Worm (Caenorhabditis elegans) whole organism, late embryonic: ENCODE measurements around the gene ZK829.9.
A peak's percentile ranks its signal among the peaks of the same experiment; 100 is the strongest.

Experiments used
- C38D4.7 ChIP-seq: fragments of 200-800 bp; sonication (Bioruptor generic); optimal IDR thresholded peaks from 2 replicates; lab custom pipeline; 2018; ENCODE audit warnings: mild to moderate bottlenecking, missing genetic modification characterization, moderate library complexity, missing compliant biosample characterization
- K02D7.2 ChIP-seq: sonication (generic microtip); optimal IDR thresholded peaks from 2 replicates; lab custom pipeline; 2017; ENCODE audit warnings: mild to moderate bottlenecking, missing genetic modification characterization, missing compliant biosample characterization
- T23F11.4 ChIP-seq: fragments of 200-800 bp; sonication (Bioruptor generic); optimal IDR thresholded peaks from 2 replicates; lab custom pipeline; 2018; ENCODE audit warnings: mild to moderate bottlenecking, missing genetic modification characterization, missing compliant biosample characterization
- Y22D7AL.16 ChIP-seq: sonication (generic microtip); optimal IDR thresholded peaks from 2 replicates; lab custom pipeline; 2016; ENCODE audit warnings: missing genetic modification characterization, missing compliant biosample characterization
- ceh-14 ChIP-seq: sonication (generic microtip); optimal IDR thresholded peaks from 2 replicates; lab custom pipeline; 2016; ENCODE audit warnings: missing genotype, missing genetic modification characterization, missing compliant biosample characterization
- ceh-22 ChIP-seq: sonication (generic microtip); optimal IDR thresholded peaks from 2 replicates; lab custom pipeline; 2017; ENCODE audit warnings: missing biosample characterization, missing genetic modification characterization
- ceh-24 ChIP-seq: sonication (generic microtip); optimal IDR thresholded peaks from 2 replicates; lab custom pipeline; 2016; ENCODE audit warnings: mild to moderate bottlenecking, missing genetic modification characterization, missing compliant biosample characterization
- ceh-34 ChIP-seq: sonication (generic microtip); optimal IDR thresholded peaks from 2 replicates; lab custom pipeline; 2016; ENCODE audit warnings: mild to moderate bottlenecking, missing genetic modification characterization, missing compliant biosample characterization
- ceh-6 ChIP-seq: fragments of 200-800 bp; sonication (Bioruptor generic); optimal IDR thresholded peaks from 2 replicates; lab custom pipeline; 2018; ENCODE audit warnings: mild to moderate bottlenecking, missing genetic modification characterization, missing compliant biosample characterization
- ceh-9 ChIP-seq: sonication (generic microtip); optimal IDR thresholded peaks from 2 replicates; lab custom pipeline; 2016; ENCODE audit warnings: mild to moderate bottlenecking, missing genetic modification characterization, inconsistent platforms, missing compliant biosample characterization
- che-1 ChIP-seq: sonication (generic microtip); optimal IDR thresholded peaks from 2 replicates; lab custom pipeline; 2016; ENCODE audit warnings: mild to moderate bottlenecking, missing genetic modification characterization, missing compliant biosample characterization
- dve-1 ChIP-seq: sonication (generic microtip); optimal IDR thresholded peaks from 2 replicates; lab custom pipeline; 2017; ENCODE audit warnings: antibody characterized with exemption, mild to moderate bottlenecking, missing genetic modification characterization, missing compliant biosample characterization
- elt-2 ChIP-seq: sonication (generic microtip); optimal IDR thresholded peaks from 2 replicates; lab custom pipeline; 2016; ENCODE audit warnings: missing genetic modification reagents, missing genetic modification characterization, missing compliant biosample characterization
- elt-4 ChIP-seq: sonication (generic microtip); optimal IDR thresholded peaks from 2 replicates; lab custom pipeline; 2016; ENCODE audit warnings: missing genetic modification characterization, missing compliant biosample characterization
- eyg-1 ChIP-seq: sonication (generic microtip); optimal IDR thresholded peaks from 2 replicates; lab custom pipeline; 2016; ENCODE audit warnings: missing genotype, missing genetic modification characterization, missing compliant biosample characterization
- fkh-10 ChIP-seq: fragments of 150-350 bp; optimal IDR thresholded peaks from 2 replicates; lab custom pipeline; 2014; ENCODE audit warnings: missing biosample characterization, missing genetic modification reagents, missing genetic modification characterization
- fkh-6 ChIP-seq: sonication (generic microtip); optimal IDR thresholded peaks from 2 replicates; lab custom pipeline; 2016; ENCODE audit warnings: missing genetic modification characterization, missing compliant biosample characterization
- gmeb-2 ChIP-seq: sonication (generic microtip); optimal IDR thresholded peaks from 2 replicates; lab custom pipeline; 2016; ENCODE audit warnings: missing genetic modification characterization, inconsistent platforms, missing compliant biosample characterization
- hlh-30 ChIP-seq: sonication (generic microtip); optimal IDR thresholded peaks from 2 replicates; lab custom pipeline; 2017; ENCODE audit warnings: antibody characterized with exemption, missing genetic modification characterization, missing compliant biosample characterization; ENCODE audit not compliant: insufficient read depth
- hlh-6 ChIP-seq: sonication (generic microtip); optimal IDR thresholded peaks from 2 replicates; lab custom pipeline; 2016; ENCODE audit warnings: missing genotype, missing genetic modification characterization, missing compliant biosample characterization
- hlh-8 ChIP-seq: sonication (generic microtip); optimal IDR thresholded peaks from 2 replicates; lab custom pipeline; 2016; ENCODE audit warnings: missing genotype, missing genetic modification characterization, missing compliant biosample characterization
- lin-11 ChIP-seq: fragments of 200-800 bp; sonication (Bioruptor generic); optimal IDR thresholded peaks from 2 replicates; lab custom pipeline; 2018; ENCODE audit warnings: mild to moderate bottlenecking, missing genetic modification characterization, missing compliant biosample characterization
- madf-2 ChIP-seq: sonication (generic microtip); optimal IDR thresholded peaks from 2 replicates; lab custom pipeline; 2017; ENCODE audit warnings: missing genetic modification characterization, missing compliant biosample characterization
- mec-3 ChIP-seq: sonication (generic microtip); optimal IDR thresholded peaks from 2 replicates; lab custom pipeline; 2016; ENCODE audit warnings: borderline replicate concordance, missing genetic modification characterization, missing compliant biosample characterization
- nfya-1 ChIP-seq: sonication (generic microtip); optimal IDR thresholded peaks from 2 replicates; lab custom pipeline; 2017; ENCODE audit warnings: missing genetic modification characterization, mild to moderate bottlenecking, missing compliant biosample characterization, antibody characterized with exemption, moderate library complexity
- nhr-11 ChIP-seq: fragments of 150-350 bp; optimal IDR thresholded peaks from 2 replicates; lab custom pipeline; 2014; ENCODE audit warnings: missing biosample characterization, missing genetic modification characterization
- nhr-232 ChIP-seq: sonication (generic microtip); optimal IDR thresholded peaks from 2 replicates; lab custom pipeline; 2016; ENCODE audit warnings: missing genetic modification characterization, missing compliant biosample characterization
- odd-2 ChIP-seq: sonication (generic microtip); optimal IDR thresholded peaks from 2 replicates; lab custom pipeline; 2017; ENCODE audit warnings: antibody characterized with exemption, mild to moderate bottlenecking, missing genetic modification characterization, missing compliant biosample characterization
- pat-9 ChIP-seq: fragments of 200-800 bp; sonication (Bioruptor generic); optimal IDR thresholded peaks from 2 replicates; lab custom pipeline; 2018; ENCODE audit warnings: mild to moderate bottlenecking, missing genetic modification characterization, moderate library complexity, missing compliant biosample characterization
- pax-1 ChIP-seq: fragments of 150-350 bp; optimal IDR thresholded peaks from 2 replicates; lab custom pipeline; 2014; ENCODE audit warnings: missing biosample characterization, missing genetic modification characterization
- pha-4 ChIP-seq: fragments of 150-350 bp; optimal IDR thresholded peaks from 2 replicates; lab custom pipeline; 2018; ENCODE audit warnings: missing biosample characterization, missing genetic modification reagents, missing genetic modification characterization
- pqm-1 ChIP-seq: sonication (generic microtip); optimal IDR thresholded peaks from 2 replicates; lab custom pipeline; 2016; ENCODE audit warnings: missing genetic modification characterization, missing compliant biosample characterization
- ref-2 ChIP-seq: sonication (generic microtip); optimal IDR thresholded peaks from 2 replicates; lab custom pipeline; 2016; ENCODE audit warnings: missing genetic modification characterization, missing compliant biosample characterization
- sox-4 ChIP-seq: sonication (generic microtip); optimal IDR thresholded peaks from 2 replicates; lab custom pipeline; 2017; ENCODE audit warnings: mild to moderate bottlenecking, missing genetic modification characterization, inconsistent platforms, missing compliant biosample characterization
- syd-9 ChIP-seq: sonication (generic microtip); optimal IDR thresholded peaks from 2 replicates; lab custom pipeline; 2016; ENCODE audit warnings: mild to moderate bottlenecking, missing genetic modification characterization, moderate library complexity, missing compliant biosample characterization
- tbx-2 ChIP-seq: sonication (generic microtip); optimal IDR thresholded peaks from 2 replicates; lab custom pipeline; 2016; ENCODE audit warnings: missing genetic modification characterization, missing compliant biosample characterization
- ttx-3 ChIP-seq: sonication (generic microtip); optimal IDR thresholded peaks from 2 replicates; lab custom pipeline; 2016; ENCODE audit warnings: missing genetic modification reagents, missing genetic modification characterization, missing compliant biosample characterization
- unc-55 ChIP-seq: sonication (generic microtip); optimal IDR thresholded peaks from 2 replicates; lab custom pipeline; 2017; ENCODE audit warnings: missing biosample characterization, missing genetic modification reagents, missing genetic modification characterization

ZK829.9 gene

DNA sequence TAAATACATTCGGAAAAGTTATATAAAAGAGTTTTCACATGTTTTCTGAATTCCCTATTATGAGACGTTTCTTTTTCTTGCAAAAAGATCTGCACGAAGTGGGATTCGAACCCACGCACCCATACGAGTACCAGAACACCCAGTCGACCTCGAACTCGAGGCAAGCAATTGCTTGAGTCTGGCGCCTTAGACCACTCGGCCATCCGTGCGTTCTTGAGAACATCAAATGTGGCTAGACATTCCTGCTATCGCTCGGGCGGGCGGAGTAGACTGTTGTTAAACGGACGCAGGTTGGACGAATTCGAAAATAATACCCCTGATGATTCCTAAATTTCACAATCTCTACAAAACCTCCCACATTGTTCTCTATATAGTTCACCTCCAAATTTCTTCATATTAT is 41.9 kb upstream of the ZK829.9 start:
- TF ChIP-seq hlh-30 (tag; lab: Kevin White, UChicago), result no peak
- no peak for TF ChIP-seq elt-4
- peak; percentile 44 for TF ChIP-seq ceh-6 (GFP tag; lab: Kevin White, UChicago)
- peak; percentile 44 for TF ChIP-seq lin-11
- no peak for TF ChIP-seq dve-1 (tag; lab: Kevin White, UChicago)
- TF ChIP-seq pat-9 (tag; lab: Kevin White, UChicago), result no peak
- TF ChIP-seq ref-2 (tag; lab: Kevin White, UChicago), result peak; percentile 50
- TF ChIP-seq hlh-8, result no peak
- peak; percentile 30 for TF ChIP-seq T23F11.4
- peak; percentile 25 for TF ChIP-seq elt-2 (tag; lab: Kevin White, UChicago)
- TF ChIP-seq C38D4.7 (GFP tag; lab: Kevin White, UChicago), result peak; percentile 34
- TF ChIP-seq syd-9 (tag; lab: Kevin White, UChicago), result peak; percentile 27
- no peak for TF ChIP-seq pax-1 (tag; lab: Kevin White, UChicago)
- TF ChIP-seq che-1 (tag; lab: Kevin White, UChicago), result peak; percentile 39
- peak; percentile 43 for TF ChIP-seq nhr-232 (tag; lab: Kevin White, UChicago)
- TF ChIP-seq gmeb-2 (tag; lab: Kevin White, UChicago), result peak; percentile 18
- TF ChIP-seq fkh-6 (tag; lab: Kevin White, UChicago), result peak; percentile 19
- TF ChIP-seq ceh-9, result no peak
- TF ChIP-seq ttx-3, result no peak

DNA sequence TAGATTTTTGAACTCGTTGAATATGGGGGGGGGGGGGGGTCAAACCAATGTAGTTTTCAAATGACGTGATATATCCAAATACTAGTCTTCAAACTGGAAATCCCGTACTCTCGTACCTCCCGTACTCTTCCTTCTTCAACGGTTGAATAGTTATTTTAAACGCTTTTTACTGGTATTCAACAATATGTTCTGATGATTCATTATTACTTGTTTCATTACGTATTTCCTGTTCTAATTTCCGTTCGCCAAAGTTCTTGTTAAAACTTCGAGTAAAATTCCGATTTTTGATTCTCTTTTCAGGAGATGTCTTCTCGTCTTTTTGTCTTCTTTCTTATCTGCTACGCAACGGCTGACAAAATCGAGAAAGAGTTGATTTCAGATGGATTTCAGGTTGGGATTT is 39.8 kb upstream of the ZK829.9 start, which contains the start of gene nhx-9:
Gene nhx-9 (plus strand): TSS at position 301 of the 400 bp plus-strand sequence.
- TF ChIP-seq sox-4 (tag; lab: Kevin White, UChicago) (no peak), pha-4 (no peak), fkh-10 (GFP tag; lab: Kevin White, UChicago) (no peak), hlh-8 (no peak), dve-1 (tag; lab: Kevin White, UChicago) (no peak), ceh-14 (tag; lab: Kevin White, UChicago) (no peak), odd-2 (tag; lab: Kevin White, UChicago) (no peak), pqm-1 (tag; lab: Kevin White, UChicago) (no peak), nhr-11 (tag; lab: Kevin White, UChicago) (no peak), nfya-1 (tag; lab: Kevin White, UChicago) (no peak), che-1 (tag; lab: Kevin White, UChicago) (no peak), gmeb-2 (tag; lab: Kevin White, UChicago) (no peak), hlh-6 (tag; lab: Kevin White, UChicago) (no peak), eyg-1 (tag; lab: Kevin White, UChicago) (no peak), ceh-34 (tag; lab: Kevin White, UChicago) (no peak), unc-55 (GFP tag; lab: Kevin White, UChicago) (no peak)

DNA sequence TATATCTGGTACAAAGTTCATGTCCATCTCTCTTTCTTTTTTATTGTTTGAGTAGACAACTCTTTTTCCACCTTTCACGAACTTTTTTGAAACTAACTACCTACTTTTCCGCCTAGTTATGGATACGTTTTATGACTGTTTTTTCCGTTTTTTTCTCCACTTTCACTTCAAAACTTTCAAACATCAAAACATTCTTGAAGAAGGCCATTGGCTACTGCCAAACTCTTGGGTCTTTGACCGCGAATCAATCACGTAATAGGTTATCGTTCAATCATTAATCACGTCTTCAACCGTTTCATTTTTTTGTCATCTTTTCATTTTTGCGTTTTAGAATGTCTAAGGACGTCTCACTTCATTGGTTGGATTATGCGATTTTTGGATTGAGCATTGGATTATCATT is 33.2 kb upstream of the ZK829.9 start, which contains the start of gene slc-5A12:
Gene slc-5A12 (plus strand): TSS at position 333 of the 400 bp plus-strand sequence.
- no peak for TF ChIP-seq hlh-8
- no peak for TF ChIP-seq nhr-232 (tag; lab: Kevin White, UChicago)
- TF ChIP-seq elt-2 (tag; lab: Kevin White, UChicago), result no peak
- no peak for TF ChIP-seq tbx-2 (tag; lab: Kevin White, UChicago)
- no peak for TF ChIP-seq syd-9 (tag; lab: Kevin White, UChicago)
- TF ChIP-seq madf-2 (tag; lab: Kevin White, UChicago), result no peak
- TF ChIP-seq K02D7.2 (tag; lab: Kevin White, UChicago), result no peak
- TF ChIP-seq ceh-14 (tag; lab: Kevin White, UChicago), result no peak
- no peak for TF ChIP-seq elt-4
- no peak for TF ChIP-seq Y22D7AL.16 (tag; lab: Kevin White, UChicago)
- no peak for TF ChIP-seq ceh-22
- TF ChIP-seq mec-3 (tag; lab: Kevin White, UChicago), result no peak
- no peak for TF ChIP-seq pax-1 (tag; lab: Kevin White, UChicago)
- TF ChIP-seq ceh-6 (GFP tag; lab: Kevin White, UChicago), result no peak
- TF ChIP-seq T23F11.4, result no peak
- TF ChIP-seq ceh-24 (tag; lab: Kevin White, UChicago), result no peak
